Fruit fly (Drosophila melanogaster): ENCODE data around the gene ValRS-m.

- no peak for TF ChIP-seq CG8478 (optimal IDR thresholded peaks at IDR 0.05)
- no peak for TF ChIP-seq CTCF (optimal IDR thresholded peaks at IDR 0.05)
These were observed 10.5 kb downstream of the ValRS-m start, which contains the start of the genes CG43783 and orb2 for dm6 chr3L:8953962-8954647.
